Worm (Caenorhabditis elegans) whole organism, L4/young adult: ENCODE results near the gene T20B12.3.

Experiments
- W03F9.2 ChIP-seq: fragments of 150-350 bp; optimal IDR thresholded peaks from 2 replicates; lab custom pipeline; 2014; ENCODE audit warnings: missing biosample characterization, missing genetic modification characterization
- dao-5 ChIP-seq: sonication (generic microtip); optimal IDR thresholded peaks from 2 replicates; lab custom pipeline; 2016; ENCODE audit warnings: missing genotype, missing genetic modification characterization, moderate library complexity, missing compliant biosample characterization
- him-1 ChIP-seq: sonication (generic microtip); optimal IDR thresholded peaks from 2 replicates; lab custom pipeline; 2016; ENCODE audit warnings: missing genotype, missing genetic modification reagents, missing genetic modification characterization, missing compliant biosample characterization

DNA sequence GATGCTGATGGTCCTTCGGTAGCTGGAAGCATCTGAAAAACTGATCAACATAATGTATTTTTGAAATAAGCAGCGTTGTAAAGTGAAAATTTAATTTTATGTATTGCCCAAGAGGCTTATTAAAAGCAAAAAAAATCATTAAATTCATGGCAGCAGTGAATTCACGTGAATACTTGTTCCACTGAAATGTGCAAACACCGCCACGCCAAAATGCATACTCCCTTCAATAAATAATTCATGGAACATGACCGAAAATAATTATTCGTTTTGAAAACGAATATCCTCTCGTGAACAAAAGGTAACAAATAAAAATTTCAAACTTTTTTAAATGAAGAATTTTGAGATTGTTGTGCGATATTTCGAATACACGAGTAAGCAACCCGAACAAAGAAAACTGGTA is 24.6 kb upstream of the T20B12.3 start, which contains the start of gene F08F8.10:
- TF ChIP-seq dao-5 (no peak), him-1 (tag; lab: Kevin White, UChicago) (no peak), W03F9.2 (no peak)
